Worm (Caenorhabditis elegans) whole organism, L4 larva: ENCODE measurements around the gene C53D6.4.
A peak's percentile ranks its signal among the peaks of the same experiment; 100 is the strongest.

Source experiments
- D1046.2 ChIP-seq: fragments of 200-800 bp; sonication (Bioruptor generic); IDR thresholded peaks from 2 replicates; pipeline ENCODE4 v1.3.6; 2022; ENCODE audit warnings: missing genetic modification characterization, missing compliant biosample characterization
- F10B5.3 ChIP-seq: sonication (generic microtip); optimal IDR thresholded peaks from 2 replicates; lab custom pipeline; 2016; ENCODE audit warnings: mild to moderate bottlenecking, missing genetic modification characterization, missing compliant biosample characterization
- F37D6.2 ChIP-seq: sonication (generic microtip); optimal IDR thresholded peaks from 2 replicates; lab custom pipeline; 2016; ENCODE audit warnings: mild to moderate bottlenecking, missing genetic modification characterization, missing compliant biosample characterization
- R02D3.7 ChIP-seq: fragments of 150-350 bp; sonication (generic microtip); optimal IDR thresholded peaks from 3 replicates; lab custom pipeline; 2014; ENCODE audit warnings: missing biosample characterization, missing genetic modification characterization
- T20F7.1 ChIP-seq: fragments of 200-800 bp; sonication (Bioruptor generic); optimal IDR thresholded peaks from 2 replicates; lab custom pipeline; 2018; ENCODE audit warnings: mild to moderate bottlenecking, missing genetic modification characterization, missing compliant biosample characterization
- T26A8.4 ChIP-seq: fragments of 200-800 bp; sonication (Bioruptor generic); IDR thresholded peaks from 2 replicates; pipeline ENCODE4 v1.3.6; 2022; ENCODE audit warnings: missing genetic modification characterization, missing compliant biosample characterization
- Y105C5A.15 ChIP-seq: fragments of 200-800 bp; sonication (Bioruptor generic); IDR thresholded peaks from 2 replicates; pipeline ENCODE4 v1.3.6; 2022; ENCODE audit warnings: missing genetic modification characterization, missing compliant biosample characterization
- Y5F2A.4 ChIP-seq: fragments of 200-800 bp; sonication (Bioruptor generic); optimal IDR thresholded peaks from 2 replicates; lab custom pipeline; 2018; ENCODE audit warnings: mild to moderate bottlenecking, missing genetic modification characterization, missing compliant biosample characterization
- aha-1 ChIP-seq: fragments of 150-350 bp; peaks from one replicate; lab custom pipeline; 2014; ENCODE audit warnings: missing biosample characterization, missing genetic modification characterization
- aly-2 ChIP-seq: sonication (generic microtip); optimal IDR thresholded peaks from 2 replicates; lab custom pipeline; 2018; ENCODE audit warnings: missing biosample characterization, missing genetic modification characterization
- attf-4 ChIP-seq: sonication (generic microtip); optimal IDR thresholded peaks from 3 replicates; lab custom pipeline; 2017; ENCODE audit warnings: missing biosample characterization, missing genetic modification characterization
- ceh-28 ChIP-seq: fragments of 150-350 bp; optimal IDR thresholded peaks from 2 replicates; lab custom pipeline; 2014; ENCODE audit warnings: missing biosample characterization, missing genetic modification reagents, missing genetic modification characterization
- ces-1 ChIP-seq: fragments of 150-350 bp; sonication (generic microtip); optimal IDR thresholded peaks from 4 replicates; lab custom pipeline; 2014; ENCODE audit warnings: missing biosample characterization, missing genetic modification reagents, missing genetic modification characterization
- daf-16 ChIP-seq, 3 experiments: sonication (generic microtip); optimal IDR thresholded peaks; 2 replicates each; lab custom pipeline; 2016 to 2017; ENCODE audit warnings: missing genetic modification characterization in 3 of 3, missing genetic modification reagents in 3 of 3, mild to moderate bottlenecking in 2 of 3, missing compliant biosample characterization in 2 of 3, missing biosample characterization in 1 of 3, moderate library complexity in 1 of 3
- dmd-6 ChIP-seq: fragments of 200-800 bp; sonication (Bioruptor generic); IDR thresholded peaks from 2 replicates; pipeline ENCODE4 v1.3.6; 2022; ENCODE audit warnings: missing genetic modification reagents, missing genetic modification characterization, missing compliant biosample characterization
- duxl-1 ChIP-seq: sonication (generic microtip); optimal IDR thresholded peaks from 2 replicates; lab custom pipeline; 2016; ENCODE audit warnings: mild to moderate bottlenecking, missing genetic modification characterization, moderate library complexity, missing compliant biosample characterization; ENCODE audit not compliant: poor library complexity
- dve-1 ChIP-seq: sonication (generic microtip); optimal IDR thresholded peaks from 2 replicates; lab custom pipeline; 2017; ENCODE audit warnings: antibody characterized with exemption, mild to moderate bottlenecking, missing genetic modification characterization, missing compliant biosample characterization; ENCODE audit not compliant: insufficient read depth
- hif-1 ChIP-seq, 2 experiments: sonication (generic microtip); optimal IDR thresholded peaks; 2 replicates each; lab custom pipeline; 2016 to 2017; ENCODE audit warnings: missing compliant biosample characterization in 2 of 2, missing genetic modification characterization in 2 of 2, missing genetic modification reagents in 2 of 2, missing genotype in 2 of 2, mild to moderate bottlenecking in 1 of 2
- hlh-11 ChIP-seq: fragments of 200-800 bp; sonication (Bioruptor generic); optimal IDR thresholded peaks from 2 replicates; lab custom pipeline; 2018; ENCODE audit warnings: mild to moderate bottlenecking, missing genetic modification characterization, missing compliant biosample characterization
- hmg-1.1 ChIP-seq: fragments of 200-800 bp; sonication (Bioruptor generic); IDR thresholded peaks from 2 replicates; pipeline ENCODE4 v1.3.6; 2022; ENCODE audit warnings: missing genetic modification reagents, missing genetic modification characterization, missing compliant biosample characterization
- lim-7 ChIP-seq: fragments of 200-800 bp; sonication (Bioruptor generic); IDR thresholded peaks from 2 replicates; pipeline ENCODE4 v1.3.6; 2022; ENCODE audit warnings: missing genetic modification characterization, missing compliant biosample characterization
- lin-1 ChIP-seq: fragments of 200-800 bp; sonication (Bioruptor generic); IDR thresholded peaks from 2 replicates; pipeline ENCODE4 v1.3.6; 2022; ENCODE audit warnings: missing genetic modification reagents, missing genetic modification characterization, missing compliant biosample characterization
- lin-15B ChIP-seq: fragments of 150-350 bp; sonication (generic microtip); optimal IDR thresholded peaks from 3 replicates; lab custom pipeline; 2014; ENCODE audit warnings: missing biosample characterization, missing genetic modification characterization
- lin-38 ChIP-seq: fragments of 200-800 bp; sonication (Bioruptor generic); IDR thresholded peaks from 2 replicates; pipeline ENCODE4 v1.3.6; 2022; ENCODE audit warnings: missing genetic modification reagents, missing genetic modification characterization, missing compliant biosample characterization
- madf-5 ChIP-seq, 2 experiments: fragments of 200-800 bp; sonication (Bioruptor generic); IDR thresholded peaks; 2 replicates each; pipeline ENCODE4 v1.3.6; 2022; ENCODE audit warnings: missing compliant biosample characterization in 2 of 2, missing genetic modification characterization in 2 of 2
- mxl-3 ChIP-seq: fragments of 200-800 bp; sonication (Bioruptor generic); optimal IDR thresholded peaks from 2 replicates; lab custom pipeline; 2018; ENCODE audit warnings: mild to moderate bottlenecking, missing genetic modification characterization, missing compliant biosample characterization
- nhr-25 ChIP-seq: sonication (generic microtip); optimal IDR thresholded peaks from 2 replicates; lab custom pipeline; 2017; ENCODE audit warnings: missing genetic modification characterization, mild to moderate bottlenecking, missing compliant biosample characterization, antibody characterized with exemption, moderate library complexity, borderline replicate concordance; ENCODE audit not compliant: insufficient read depth
- nhr-28 ChIP-seq: fragments of 150-350 bp; optimal IDR thresholded peaks from 2 replicates; lab custom pipeline; 2014; ENCODE audit warnings: missing biosample characterization, missing genetic modification characterization
- nhr-42 ChIP-seq: fragments of 200-800 bp; sonication (Bioruptor generic); IDR thresholded peaks from 2 replicates; pipeline ENCODE4 v1.3.6; 2022; ENCODE audit warnings: missing genetic modification characterization, missing compliant biosample characterization
- nhr-48 ChIP-seq: sonication (generic microtip); optimal IDR thresholded peaks from 2 replicates; lab custom pipeline; 2016; ENCODE audit warnings: mild to moderate bottlenecking, missing genetic modification characterization, missing compliant biosample characterization
- php-3 ChIP-seq: fragments of 200-800 bp; sonication (Bioruptor generic); IDR thresholded peaks from 2 replicates; pipeline ENCODE4 v1.3.6; 2022; ENCODE audit warnings: missing genetic modification reagents, missing genetic modification characterization, missing compliant biosample characterization
- pqm-1 ChIP-seq: sonication (generic microtip); optimal IDR thresholded peaks from 2 replicates; lab custom pipeline; 2017; ENCODE audit warnings: missing biosample characterization, missing genetic modification characterization
- saeg-2 ChIP-seq: fragments of 200-800 bp; sonication (Bioruptor generic); IDR thresholded peaks from 2 replicates; pipeline ENCODE4 v1.3.6; 2022; ENCODE audit warnings: missing genetic modification reagents, missing genetic modification characterization, missing compliant biosample characterization
- snpc-1.2 ChIP-seq: fragments of 200-800 bp; sonication (Bioruptor generic); IDR thresholded peaks from 2 replicates; pipeline ENCODE4 v1.3.6; 2022; ENCODE audit warnings: missing genetic modification reagents, missing genetic modification characterization, missing compliant biosample characterization
- snpc-4 ChIP-seq: fragments of 150-350 bp; optimal IDR thresholded peaks from 2 replicates; lab custom pipeline; 2014; ENCODE audit warnings: missing biosample characterization, missing genetic modification characterization
- tag-97 ChIP-seq: fragments of 200-800 bp; sonication (Bioruptor generic); IDR thresholded peaks from 2 replicates; pipeline ENCODE4 v1.3.6; 2022; ENCODE audit warnings: missing genetic modification characterization, missing compliant biosample characterization
- vab-7 ChIP-seq: fragments of 200-800 bp; sonication (Bioruptor generic); IDR thresholded peaks from 2 replicates; pipeline ENCODE4 v1.3.6; 2022; ENCODE audit warnings: missing genetic modification reagents, missing genetic modification characterization, missing compliant biosample characterization
- zfp-3 ChIP-seq: fragments of 200-800 bp; sonication (Bioruptor generic); conservative IDR thresholded peaks from 2 replicates; pipeline ENCODE4 v1.3.6; 2022; ENCODE audit warnings: missing genetic modification reagents, missing genetic modification characterization, missing compliant biosample characterization
- ztf-7 ChIP-seq: fragments of 150-350 bp; optimal IDR thresholded peaks from 2 replicates; lab custom pipeline; 2014; ENCODE audit warnings: missing biosample characterization, missing genetic modification characterization

C53D6.4 gene

DNA sequence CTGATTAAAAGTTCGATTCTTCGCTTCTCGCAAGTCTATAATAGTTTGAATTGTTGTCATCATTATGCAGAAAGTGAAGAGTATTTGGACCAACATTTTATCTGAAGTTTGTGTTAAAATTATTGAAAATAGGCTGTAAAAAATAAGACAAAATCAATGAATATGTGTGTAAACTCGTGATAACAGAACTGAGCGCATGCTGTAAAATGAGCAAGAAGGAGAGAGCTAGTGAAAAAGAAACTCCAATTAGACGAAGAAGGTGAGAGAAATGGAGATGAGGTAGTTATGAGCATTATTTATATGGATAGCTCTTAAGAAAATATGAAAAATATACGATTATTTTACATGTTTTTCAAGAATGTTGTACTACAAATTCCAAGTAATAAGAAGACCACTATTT is at the start of gene C53D6.4:
Gene C53D6.4 (minus strand): TSS at position 101 of the 400 bp plus-strand sequence.
- TF ChIP-seq madf-5 (GFP tag; IDR thresholded peaks at IDR 0.05; lab: Robert Waterston, UW) (no peak), F37D6.2 (no peak), saeg-2 (no peak)

- no peak for TF ChIP-seq nhr-42 (GFP tag; lab: Robert Waterston, UW)
- no peak for TF ChIP-seq ces-1
- peak; percentile 66 for TF ChIP-seq dve-1 (tag; lab: Kevin White, UChicago)
- no peak for TF ChIP-seq zfp-3 (GFP tag; lab: Robert Waterston, UW)
- TF ChIP-seq dmd-6 (GFP tag; lab: Robert Waterston, UW): peak; percentile 44; the same call in 1 of the 2 replicates
- no peak for TF ChIP-seq Y5F2A.4 (GFP tag; lab: Kevin White, UChicago)
- TF ChIP-seq nhr-48 (tag; lab: Kevin White, UChicago): peak; percentile 9
- peak; percentile 24 for TF ChIP-seq T20F7.1 (GFP tag; lab: Kevin White, UChicago)
- no peak for TF ChIP-seq nhr-28 (tag; lab: Kevin White, UChicago)
- no peak for TF ChIP-seq duxl-1
- peak; percentile 57 for TF ChIP-seq hlh-11 (tag; lab: Kevin White, UChicago)
- peak; percentile 40 for TF ChIP-seq aha-1 (tag; lab: Kevin White, UChicago)
- TF ChIP-seq snpc-4 (tag; lab: Kevin White, UChicago): no peak
- no peak for TF ChIP-seq daf-16 (GFP tag; optimal IDR thresholded peaks at IDR 0.05; lab: Kevin White, UChicago)
- peak; percentile 57 for TF ChIP-seq daf-16 (tag; optimal IDR thresholded peaks at IDR 0.05; lab: Kevin White, UChicago)
- TF ChIP-seq hif-1 (tag; optimal IDR thresholded peaks at IDR 0.05; lab: Kevin White, UChicago): no peak
- TF ChIP-seq nhr-25: no peak
- TF ChIP-seq ztf-7 (tag; lab: Kevin White, UChicago): no peak
- TF ChIP-seq pqm-1 (tag; lab: Kevin White, UChicago): peak; percentile 40
Observed at ce11 chrIV:9070188-9070587, 49.4 kb upstream of the C53D6.4 start.

DNA sequence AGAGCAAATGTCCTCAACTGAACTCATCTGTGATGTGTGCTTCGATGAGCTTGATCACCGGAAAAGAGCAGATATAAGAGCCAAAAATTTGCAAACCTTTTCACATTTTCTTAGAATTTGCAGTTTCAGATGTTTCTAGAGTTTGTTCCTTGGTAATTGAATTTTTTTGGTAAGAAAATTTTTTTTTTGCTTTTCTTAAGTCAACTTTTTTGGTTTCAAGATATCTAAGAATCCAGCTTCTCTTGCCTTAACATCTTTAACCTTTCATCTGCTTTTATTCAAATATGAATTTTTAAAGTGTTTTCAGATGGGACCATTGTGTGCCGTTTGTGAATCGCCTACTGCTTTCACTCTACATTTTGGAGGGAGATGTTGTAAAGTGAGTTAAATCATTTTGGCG is 49.0 kb upstream of the C53D6.4 start, which contains the start of gene nhr-11:
Gene nhr-11 (plus strand): TSS at position 301 of the 400 bp plus-strand sequence.
- TF ChIP-seq attf-4 (tag; lab: Kevin White, UChicago): no peak
- no peak for TF ChIP-seq aly-2
- no peak for TF ChIP-seq lin-15B (tag; lab: Kevin White, UChicago)
- TF ChIP-seq hlh-11 (tag; lab: Kevin White, UChicago): no peak
- no peak for TF ChIP-seq D1046.2 (GFP tag; lab: Robert Waterston, UW)
- no peak for TF ChIP-seq R02D3.7 (tag; lab: Kevin White, UChicago)
- no peak for TF ChIP-seq hmg-1.1 (GFP tag; lab: Robert Waterston, UW)
- no peak for TF ChIP-seq lim-7 (GFP tag; lab: Robert Waterston, UW)
- TF ChIP-seq F10B5.3 (tag; lab: Kevin White, UChicago): no peak
- no peak for TF ChIP-seq ceh-28 (tag; lab: Kevin White, UChicago)
- no peak for TF ChIP-seq php-3
- no peak for TF ChIP-seq snpc-1.2 (GFP tag; lab: Robert Waterston, UW)
- no peak for TF ChIP-seq vab-7 (GFP tag; lab: Robert Waterston, UW)
- TF ChIP-seq nhr-42 (GFP tag; lab: Robert Waterston, UW): no peak
- TF ChIP-seq lin-38 (GFP tag; lab: Robert Waterston, UW): no peak
- TF ChIP-seq T26A8.4: no peak
- TF ChIP-seq tag-97: no peak
- TF ChIP-seq Y105C5A.15 (GFP tag; lab: Robert Waterston, UW): no peak
- TF ChIP-seq mxl-3 (GFP tag; lab: Kevin White, UChicago): no peak
- TF ChIP-seq lin-1 (GFP tag; lab: Robert Waterston, UW): no peak
- TF ChIP-seq, all 104 proteins: peak for 0
